In the genomic region with DNA sequence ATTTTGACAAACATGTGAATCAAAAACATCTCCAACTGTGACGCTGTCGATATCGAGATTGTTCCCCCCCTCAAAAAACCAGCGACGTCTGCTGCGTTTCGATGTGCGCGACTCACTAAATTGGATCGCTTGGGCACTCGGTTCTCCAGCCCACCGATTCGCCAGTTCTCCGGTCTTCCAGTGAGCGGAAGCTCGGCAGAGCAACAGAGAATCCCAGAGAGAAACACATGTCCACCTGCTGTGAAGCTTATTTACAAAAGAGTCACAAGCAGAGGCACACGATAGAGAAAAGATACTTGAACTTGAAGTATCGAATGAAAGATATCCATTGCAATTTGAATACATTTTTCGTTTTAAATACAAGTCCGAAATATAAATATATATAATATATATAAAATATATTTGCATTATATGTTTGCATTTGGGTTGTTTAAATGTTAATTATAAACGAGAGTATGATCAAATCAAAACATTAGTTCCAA, we compare ENCODE assay signal across 3 fruit fly cellular contexts.
TF ChIP-seq lines count a peak whose summit lies in the region.

No protein-coding gene starts in this region.

TF ChIP-seq in whole organism, embryonic, 481 proteins besides CTCF, POLR2A, EP300 and RAD21 (continued from another document and continues in another):
- no peak for TF ChIP-seq fu2 (GFP tag; optimal IDR thresholded peaks at IDR 0.05; lab: Kevin White, UChicago)
- TF ChIP-seq CG30020 (tag; optimal IDR thresholded peaks at IDR 0.05; lab: Kevin White, UChicago), result no peak
- no peak for TF ChIP-seq salm (tag; optimal IDR thresholded peaks at IDR 0.05; lab: Kevin White, UChicago)
- TF ChIP-seq CG4730 (GFP tag; IDR thresholded peaks at IDR 0.05; lab: Robert Waterston, UW), result no peak
- TF ChIP-seq CG18764 (GFP tag; optimal IDR thresholded peaks at IDR 0.05; lab: Kevin White, UChicago), result no peak
- no peak for TF ChIP-seq esg (GFP tag; conservative IDR thresholded peaks at IDR 0.05; lab: Robert Waterston, UW)
- no peak for TF ChIP-seq CG1647 (GFP tag; optimal IDR thresholded peaks at IDR 0.05; lab: Kevin White, UChicago)
- no peak for TF ChIP-seq CG3995 (GFP tag; optimal IDR thresholded peaks at IDR 0.05; lab: Kevin White, UChicago)
- peak; percentile 93 for TF ChIP-seq D19B (GFP tag; optimal IDR thresholded peaks at IDR 0.05; lab: Kevin White, UChicago)
- no peak for TF ChIP-seq CG3847 (GFP tag; IDR thresholded peaks at IDR 0.05; lab: Robert Waterston, UW)
- peak; percentile 13 for TF ChIP-seq CG2712 (tag; optimal IDR thresholded peaks at IDR 0.05; lab: Kevin White, UChicago)
- peak; percentile 58 for TF ChIP-seq Meics (GFP tag; optimal IDR thresholded peaks at IDR 0.05; lab: Kevin White, UChicago)
- TF ChIP-seq CG12744 (GFP tag; optimal IDR thresholded peaks at IDR 0.05; lab: Kevin White, UChicago), result no peak
- no peak for TF ChIP-seq BEAF-32 (GFP tag; optimal IDR thresholded peaks at IDR 0.05; lab: Kevin White, UChicago)
- TF ChIP-seq Antp (GFP tag; optimal IDR thresholded peaks at IDR 0.05; lab: Kevin White, UChicago), result no peak
- no peak for TF ChIP-seq tll (GFP tag; optimal IDR thresholded peaks at IDR 0.05; lab: Kevin White, UChicago)
- no peak for TF ChIP-seq CG7372 (GFP tag; IDR thresholded peaks at IDR 0.05; lab: Robert Waterston, UW)
- TF ChIP-seq CG15696 (tag; optimal IDR thresholded peaks at IDR 0.05; lab: Kevin White, UChicago), result no peak
- no peak for TF ChIP-seq crc (GFP tag; optimal IDR thresholded peaks at IDR 0.05; lab: Kevin White, UChicago)
- no peak for TF ChIP-seq wdn (GFP tag; IDR thresholded peaks at IDR 0.05; lab: Robert Waterston, UW)
- peak; percentile 14 for TF ChIP-seq caup (GFP tag; optimal IDR thresholded peaks at IDR 0.05; lab: Kevin White, UChicago; ENCODE audit: severe bottlenecking)
- TF ChIP-seq Scr (GFP tag; IDR thresholded peaks at IDR 0.05; lab: Robert Waterston, UW; ENCODE audit: partially characterized antibody), result no peak
- no peak for TF ChIP-seq Mrtf (GFP tag; IDR thresholded peaks at IDR 0.05; lab: Robert Waterston, UW)
- TF ChIP-seq Lhr (GFP tag; optimal IDR thresholded peaks at IDR 0.05; lab: Kevin White, UChicago), result no peak
- peak; percentile 36; the same call in 1 of the 2 replicates for TF ChIP-seq Bgb (GFP tag; IDR thresholded peaks at IDR 0.05; lab: Robert Waterston, UW; ENCODE audit: partially characterized antibody)
- peak; percentile 15; the same call in 1 of the 3 replicates for TF ChIP-seq otp (GFP tag; IDR thresholded peaks at IDR 0.05; lab: Robert Waterston, UW)
- TF ChIP-seq HLHmδ (GFP tag; optimal IDR thresholded peaks at IDR 0.05; lab: Kevin White, UChicago), result no peak
- 0 out of 2 replicates have a peak, but pooled peaks have one; percentile 25 for TF ChIP-seq vvl (GFP tag; IDR thresholded peaks at IDR 0.05; lab: Robert Waterston, UW)
- peak; percentile 28; the same call in 1 of the 2 replicates for TF ChIP-seq Rfx (GFP tag; IDR thresholded peaks at IDR 0.05; lab: Robert Waterston, UW)
- no peak for TF ChIP-seq abd-A (tag; optimal IDR thresholded peaks at IDR 0.05; lab: Kevin White, UChicago)
- TF ChIP-seq CG13287 (GFP tag; IDR thresholded peaks at IDR 0.05; lab: Robert Waterston, UW; ENCODE audit: partially characterized antibody), result peak; percentile 7; the same call in 1 of the 2 replicates
- TF ChIP-seq CG13296 (GFP tag; optimal IDR thresholded peaks at IDR 0.05; lab: Kevin White, UChicago), result peak; percentile 41
- TF ChIP-seq CG18619 (GFP tag; optimal IDR thresholded peaks at IDR 0.05; lab: Kevin White, UChicago), result peak; percentile 19
- TF ChIP-seq CG17802 (tag; optimal IDR thresholded peaks at IDR 0.05; lab: Kevin White, UChicago), result no peak
- no peak for TF ChIP-seq CG9876 (GFP tag; optimal IDR thresholded peaks at IDR 0.05; lab: Kevin White, UChicago)
- no peak for TF ChIP-seq MBD-R2 (GFP tag; IDR thresholded peaks at IDR 0.05; lab: Robert Waterston, UW)
- peak; percentile 52; the same call in 2 of the 3 replicates for TF ChIP-seq row (GFP tag; IDR thresholded peaks at IDR 0.05; lab: Robert Waterston, UW)
- TF ChIP-seq bowl (GFP tag; IDR thresholded peaks at IDR 0.05; lab: Robert Waterston, UW), result no peak
- peak; percentile 58 for TF ChIP-seq CG2678 (tag; optimal IDR thresholded peaks at IDR 0.05; lab: Kevin White, UChicago)
- TF ChIP-seq CG16863 (GFP tag; optimal IDR thresholded peaks at IDR 0.05; lab: Kevin White, UChicago), result no peak
- TF ChIP-seq mam (GFP tag; optimal IDR thresholded peaks at IDR 0.05; lab: Kevin White, UChicago), result no peak
- TF ChIP-seq Side (GFP tag; optimal IDR thresholded peaks at IDR 0.05; lab: Kevin White, UChicago), result no peak

TF ChIP-seq in whole organism, prepupa, 60 proteins besides CTCF, POLR2A, EP300 and RAD21 (continued from another document):
- TF ChIP-seq CG8119 (GFP tag; IDR thresholded peaks at IDR 0.05; lab: Robert Waterston, UW), result 0 out of 3 replicates have a peak, but pooled peaks have one; percentile 18
- no peak for TF ChIP-seq CG15336 (GFP tag; IDR thresholded peaks at IDR 0.05; lab: Robert Waterston, UW)
- no peak for TF ChIP-seq Ets21C (GFP tag; optimal IDR thresholded peaks at IDR 0.05; lab: Kevin White, UChicago)
- TF ChIP-seq fd85E (GFP tag; optimal IDR thresholded peaks at IDR 0.05; lab: Kevin White, UChicago), result no peak
- peak; percentile 18 for TF ChIP-seq CG6854 (GFP tag; optimal IDR thresholded peaks at IDR 0.05; lab: Kevin White, UChicago)
- no peak for TF ChIP-seq OdsH (GFP tag; optimal IDR thresholded peaks at IDR 0.05; lab: Kevin White, UChicago)
- TF ChIP-seq CG8632 (GFP tag; optimal IDR thresholded peaks at IDR 0.05; lab: Kevin White, UChicago), result no peak
- peak; percentile 68 for TF ChIP-seq Eip78C (GFP tag; lab: Kevin White, UChicago)
- no peak for TF ChIP-seq svp (GFP tag; lab: Kevin White, UChicago)
- TF ChIP-seq Sox102F (GFP tag; optimal IDR thresholded peaks at IDR 0.05; lab: Kevin White, UChicago), result peak; percentile 26
- no peak for TF ChIP-seq CG6163 (GFP tag; IDR thresholded peaks at IDR 0.05; lab: Robert Waterston, UW)
- TF ChIP-seq esn (GFP tag; optimal IDR thresholded peaks at IDR 0.05; lab: Kevin White, UChicago), result no peak
- no peak for TF ChIP-seq Eip75B (GFP tag; optimal IDR thresholded peaks at IDR 0.05; lab: Kevin White, UChicago)
- TF ChIP-seq CG10669 (GFP tag; optimal IDR thresholded peaks at IDR 0.05; lab: Kevin White, UChicago), result no peak
- TF ChIP-seq eg (GFP tag; IDR thresholded peaks at IDR 0.05; lab: Robert Waterston, UW), result no peak
- peak in 1 of 2 experiments; percentile 30 for TF ChIP-seq ss (GFP tag; optimal IDR thresholded peaks at IDR 0.05; lab: Kevin White, UChicago)
- TF ChIP-seq CG16779 (tag; optimal IDR thresholded peaks at IDR 0.05; lab: Kevin White, UChicago), result peak; percentile 23
- TF ChIP-seq CG6276 (GFP tag; optimal IDR thresholded peaks at IDR 0.05; lab: Kevin White, UChicago), result no peak
- peak; percentile 82 for TF ChIP-seq fkh (GFP tag; optimal IDR thresholded peaks at IDR 0.05; lab: Kevin White, UChicago)
- no peak for TF ChIP-seq CG6792 (GFP tag; optimal IDR thresholded peaks at IDR 0.05; lab: Kevin White, UChicago)
- TF ChIP-seq Hr39 (GFP tag; optimal IDR thresholded peaks at IDR 0.05; lab: Kevin White, UChicago), result no peak
- TF ChIP-seq Met (GFP tag; optimal IDR thresholded peaks at IDR 0.05; lab: Kevin White, UChicago), result no peak
TF ChIP-seq in whole organism, prepupa: peak in this region for 13.

TF ChIP-seq in whole organism, wandering third instar larva, 38 proteins besides CTCF, POLR2A, EP300 and RAD21 (continued from another document):
- TF ChIP-seq GATAd (GFP tag; optimal IDR thresholded peaks at IDR 0.05; lab: Kevin White, UChicago) (no peak), CG9705 (GFP tag; optimal IDR thresholded peaks at IDR 0.05; lab: Kevin White, UChicago) (no peak)
